Fruit fly (Drosophila melanogaster) whole organism, adult: ENCODE results near the gene CG14882.

Experiments
- CG11617 ChIP-seq: fragments of 200-800 bp; sonication (Bioruptor generic); optimal IDR thresholded peaks from 2 replicates; lab custom pipeline; 2017; ENCODE audit warnings: mild to moderate bottlenecking, missing biosample characterization, missing genetic modification reagents, missing genetic modification characterization
- CG12768 ChIP-seq: fragments of 200-800 bp; sonication (Bioruptor generic); optimal IDR thresholded peaks from 2 replicates; lab custom pipeline; 2017; ENCODE audit warnings: missing biosample characterization, missing genetic modification characterization, mild to moderate bottlenecking, moderate library complexity, missing genetic modification reagents
- CG14711 ChIP-seq: fragments of 200-800 bp; sonication (Bioruptor generic); optimal IDR thresholded peaks from 2 replicates; lab custom pipeline; 2018; ENCODE audit warnings: missing biosample characterization, mild to moderate bottlenecking, missing genetic modification characterization, moderate library complexity
- CG1620 ChIP-seq: fragments of 200-800 bp; sonication (Bioruptor generic); optimal IDR thresholded peaks from 2 replicates; lab custom pipeline; 2016; ENCODE audit warnings: missing biosample characterization, missing genetic modification characterization
- CG33017 ChIP-seq: fragments of 200-800 bp; sonication (Bioruptor generic); optimal IDR thresholded peaks from 2 replicates; lab custom pipeline; 2018; ENCODE audit warnings: missing biosample characterization, mild to moderate bottlenecking, missing genetic modification characterization, moderate library complexity
- CG5204 ChIP-seq: fragments of 200-800 bp; sonication (Bioruptor generic); optimal IDR thresholded peaks from 2 replicates; lab custom pipeline; 2016; ENCODE audit warnings: missing biosample characterization, missing genetic modification characterization
- CG7045 ChIP-seq: fragments of 200-800 bp; sonication (Bioruptor generic); optimal IDR thresholded peaks from 2 replicates; lab custom pipeline; 2017; ENCODE audit warnings: missing biosample characterization, mild to moderate bottlenecking, missing genetic modification characterization
- CG7101 ChIP-seq: fragments of 200-800 bp; sonication (Bioruptor generic); optimal IDR thresholded peaks from 2 replicates; lab custom pipeline; 2018; ENCODE audit warnings: missing biosample characterization, mild to moderate bottlenecking, missing genetic modification characterization, moderate library complexity
- Clk ChIP-seq: fragments of 200-800 bp; sonication (Bioruptor generic); optimal IDR thresholded peaks from 2 replicates; lab custom pipeline; 2017; ENCODE audit warnings: missing biosample characterization, missing genetic modification characterization
- Crg-1 ChIP-seq: fragments of 200-800 bp; sonication (Bioruptor generic); optimal IDR thresholded peaks from 2 replicates; lab custom pipeline; 2016; ENCODE audit warnings: missing biosample characterization, missing genetic modification characterization
- Hr96 ChIP-seq: fragments of 200-800 bp; sonication (Bioruptor generic); optimal IDR thresholded peaks from 2 replicates; lab custom pipeline; 2016; ENCODE audit warnings: missing biosample characterization, missing genetic modification characterization
- Mnt ChIP-seq: fragments of 200-800 bp; sonication (Bioruptor generic); optimal IDR thresholded peaks from 2 replicates; lab custom pipeline; 2016; ENCODE audit warnings: missing biosample characterization, mild to moderate bottlenecking, missing genetic modification characterization
- bab1 ChIP-seq: fragments of 200-800 bp; sonication (Bioruptor generic); optimal IDR thresholded peaks from 3 replicates; lab custom pipeline; 2019; ENCODE audit warnings: missing biosample characterization, mild to moderate bottlenecking, missing genetic modification characterization, moderate library complexity
- cic ChIP-seq: fragments of 200-800 bp; sonication (Bioruptor generic); optimal IDR thresholded peaks from 2 replicates; lab custom pipeline; 2017; ENCODE audit warnings: missing biosample characterization, mild to moderate bottlenecking, missing genetic modification characterization, moderate library complexity
- cnc ChIP-seq, 2 experiments: fragments of >200 bp; optimal IDR thresholded peaks; 2 replicates each; lab custom pipeline; 2017
- kay ChIP-seq: fragments of 200-800 bp; sonication (Bioruptor generic); peaks from one replicate; lab custom pipeline; 2016; ENCODE audit warnings: missing biosample characterization, missing genetic modification characterization, borderline replicate concordance
- ovo ChIP-seq: fragments of 200-800 bp; sonication (Bioruptor generic); optimal IDR thresholded peaks from 2 replicates; lab custom pipeline; 2016; ENCODE audit warnings: missing biosample characterization, missing genetic modification characterization
- pad ChIP-seq: fragments of 200-800 bp; sonication (Bioruptor generic); optimal IDR thresholded peaks from 3 replicates; lab custom pipeline; 2017; ENCODE audit warnings: missing biosample characterization, missing genetic modification characterization, mild to moderate bottlenecking, moderate library complexity, missing genetic modification reagents
- tj ChIP-seq: fragments of 200-800 bp; sonication (Bioruptor generic); optimal IDR thresholded peaks from 3 replicates; lab custom pipeline; 2017; ENCODE audit warnings: missing biosample characterization, mild to moderate bottlenecking, missing genetic modification characterization, moderate library complexity
- toe ChIP-seq: fragments of 200-800 bp; sonication (Bioruptor generic); optimal IDR thresholded peaks from 2 replicates; lab custom pipeline; 2016; ENCODE audit warnings: missing biosample characterization, missing genetic modification characterization

Gene CG14882

dm6 chr3R:16403734-16404057 lies 39.3 kb upstream of the CG14882 start:
- TF ChIP-seq cic (GFP tag; lab: Kevin White, UChicago): no peak
- no peak for TF ChIP-seq toe
- TF ChIP-seq bab1 (GFP tag; lab: Kevin White, UChicago): no peak
- TF ChIP-seq CG14711 (tag; lab: Kevin White, UChicago): no peak

dm6 chr3R:16406618-16407017 lies 36.4 kb upstream of the CG14882 start:
- TF ChIP-seq CG12768 (GFP tag; lab: Kevin White, UChicago) (no peak), Crg-1 (GFP tag; lab: Kevin White, UChicago) (no peak), Clk (no peak), CG7045 (GFP tag; lab: Kevin White, UChicago) (no peak), cnc (optimal IDR thresholded peaks at IDR 0.05; lab: Kevin White, UChicago) (no peak), pad (no peak), Mnt (GFP tag; lab: Kevin White, UChicago) (no peak), toe (no peak), Hr96 (GFP tag; lab: Kevin White, UChicago) (no peak), CG5204 (GFP tag; lab: Kevin White, UChicago) (no peak), CG11617 (GFP tag; lab: Kevin White, UChicago) (no peak), CG7101 (tag; lab: Kevin White, UChicago) (no peak), CG14711 (tag; lab: Kevin White, UChicago) (no peak), CG33017 (tag; lab: Kevin White, UChicago) (no peak)

DNA sequence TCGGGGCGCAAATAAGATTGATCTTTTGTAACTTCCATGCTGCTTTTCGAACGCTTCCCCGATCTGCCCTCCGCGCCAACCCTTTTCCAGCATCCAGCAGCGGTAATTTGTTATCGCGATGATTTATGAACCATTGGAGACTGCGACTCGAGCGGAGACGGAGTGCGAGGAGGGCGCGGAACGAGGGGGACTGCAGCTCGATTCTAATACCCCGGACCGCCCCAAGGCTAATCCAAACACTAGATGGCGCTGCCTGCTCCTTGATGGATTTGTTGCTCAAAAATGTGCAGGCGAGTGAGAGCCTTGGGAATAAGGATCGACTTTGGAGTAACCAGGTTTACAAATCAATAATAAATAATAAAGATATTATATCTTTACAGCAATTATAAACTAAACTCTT lies 34.6 kb upstream of the CG14882 start:
- TF ChIP-seq Mnt (GFP tag; lab: Kevin White, UChicago) (no peak), ovo (no peak), pad (no peak), toe (no peak), cic (GFP tag; lab: Kevin White, UChicago) (no peak), CG12768 (GFP tag; lab: Kevin White, UChicago) (no peak), CG1620 (no peak), CG33017 (tag; lab: Kevin White, UChicago) (no peak), CG7045 (GFP tag; lab: Kevin White, UChicago) (no peak), kay (GFP tag; lab: Kevin White, UChicago) (no peak)

dm6 chr3R:16410706-16411105 lies 32.3 kb upstream of the CG14882 start:
- TF ChIP-seq kay (GFP tag; lab: Kevin White, UChicago): no peak
- TF ChIP-seq ovo: no peak
- TF ChIP-seq CG7045 (GFP tag; lab: Kevin White, UChicago): no peak
- TF ChIP-seq cic (GFP tag; lab: Kevin White, UChicago): no peak
- no peak for TF ChIP-seq tj (GFP tag; lab: Kevin White, UChicago)
- TF ChIP-seq cnc (optimal IDR thresholded peaks at IDR 0.05; lab: Kevin White, UChicago): no peak
- no peak for TF ChIP-seq Hr96 (GFP tag; lab: Kevin White, UChicago)

dm6 chr3R:16413734-16414133 lies 29.3 kb upstream of the CG14882 start:
- no peak for TF ChIP-seq ovo
- no peak for TF ChIP-seq Clk
- no peak for TF ChIP-seq CG1620
- TF ChIP-seq tj (GFP tag; lab: Kevin White, UChicago): no peak
- TF ChIP-seq CG5204 (GFP tag; lab: Kevin White, UChicago): no peak
- TF ChIP-seq CG33017 (tag; lab: Kevin White, UChicago): no peak
- no peak for TF ChIP-seq toe
- no peak for TF ChIP-seq Mnt (GFP tag; lab: Kevin White, UChicago)
- TF ChIP-seq Crg-1 (GFP tag; lab: Kevin White, UChicago): no peak
- TF ChIP-seq cnc (optimal IDR thresholded peaks at IDR 0.05; lab: Kevin White, UChicago): no peak
- TF ChIP-seq CG14711 (tag; lab: Kevin White, UChicago): no peak
- TF ChIP-seq CG7101 (tag; lab: Kevin White, UChicago): no peak
- TF ChIP-seq CG11617 (GFP tag; lab: Kevin White, UChicago): no peak
- no peak for TF ChIP-seq cic (GFP tag; lab: Kevin White, UChicago)
- no peak for TF ChIP-seq CG12768 (GFP tag; lab: Kevin White, UChicago)
- TF ChIP-seq Hr96 (GFP tag; lab: Kevin White, UChicago): no peak
- no peak for TF ChIP-seq bab1 (GFP tag; lab: Kevin White, UChicago)

dm6 chr3R:16416508-16416907 lies 26.5 kb upstream of the CG14882 start:
- TF ChIP-seq pad: no peak
- no peak for TF ChIP-seq CG11617 (GFP tag; lab: Kevin White, UChicago)
- TF ChIP-seq CG5204 (GFP tag; lab: Kevin White, UChicago): no peak
- no peak for TF ChIP-seq bab1 (GFP tag; lab: Kevin White, UChicago)
- TF ChIP-seq Clk: no peak
- TF ChIP-seq Mnt (GFP tag; lab: Kevin White, UChicago): no peak
- no peak for TF ChIP-seq CG14711 (tag; lab: Kevin White, UChicago)
- TF ChIP-seq tj (GFP tag; lab: Kevin White, UChicago): no peak
- no peak for TF ChIP-seq cnc (optimal IDR thresholded peaks at IDR 0.05; lab: Kevin White, UChicago)
- no peak for TF ChIP-seq toe
- TF ChIP-seq CG7101 (tag; lab: Kevin White, UChicago): no peak
- no peak for TF ChIP-seq CG1620
- TF ChIP-seq kay (GFP tag; lab: Kevin White, UChicago): no peak
- TF ChIP-seq ovo: no peak
- TF ChIP-seq CG33017 (tag; lab: Kevin White, UChicago): no peak

dm6 chr3R:16423323-16423722 lies 19.7 kb upstream of the CG14882 start:
- TF ChIP-seq Clk: no peak
- TF ChIP-seq CG33017 (tag; lab: Kevin White, UChicago): no peak
- TF ChIP-seq Crg-1 (GFP tag; lab: Kevin White, UChicago): no peak
- no peak for TF ChIP-seq CG7101 (tag; lab: Kevin White, UChicago)
- TF ChIP-seq CG14711 (tag; lab: Kevin White, UChicago): no peak
- no peak for TF ChIP-seq bab1 (GFP tag; lab: Kevin White, UChicago)
- TF ChIP-seq Hr96 (GFP tag; lab: Kevin White, UChicago): no peak
- TF ChIP-seq ovo: no peak
- no peak for TF ChIP-seq CG5204 (GFP tag; lab: Kevin White, UChicago)
- no peak for TF ChIP-seq kay (GFP tag; lab: Kevin White, UChicago)
- TF ChIP-seq CG12768 (GFP tag; lab: Kevin White, UChicago): no peak
- TF ChIP-seq pad: no peak
- no peak for TF ChIP-seq cic (GFP tag; lab: Kevin White, UChicago)
- TF ChIP-seq toe: no peak
- no peak for TF ChIP-seq Mnt (GFP tag; lab: Kevin White, UChicago)
- no peak for TF ChIP-seq CG7045 (GFP tag; lab: Kevin White, UChicago)
- TF ChIP-seq cnc (optimal IDR thresholded peaks at IDR 0.05; lab: Kevin White, UChicago): no peak
- TF ChIP-seq CG1620: no peak
- no peak for TF ChIP-seq CG11617 (GFP tag; lab: Kevin White, UChicago)
- no peak for TF ChIP-seq tj (GFP tag; lab: Kevin White, UChicago)
